Worm (Caenorhabditis elegans) whole organism, L3 larva: ENCODE results near the gene C03B1.3.

ENCODE experiments used
- ama-1 ChIP-seq: fragments of 150-350 bp; optimal IDR thresholded peaks from 2 replicates; lab custom pipeline; 2018
- ceh-82 ChIP-seq: fragments of 150-350 bp; optimal IDR thresholded peaks from 2 replicates; lab custom pipeline; 2014; ENCODE audit warnings: missing biosample characterization, missing genetic modification characterization
- elt-2 ChIP-seq: sonication (generic microtip); optimal IDR thresholded peaks from 2 replicates; lab custom pipeline; 2016; ENCODE audit warnings: missing genetic modification reagents, mild to moderate bottlenecking, missing genetic modification characterization, missing compliant biosample characterization
- eor-1 ChIP-seq, 2 experiments: fragments of 150-350 bp; optimal IDR thresholded peaks; 2 replicates each; lab custom pipeline; 2014 to 2018; ENCODE audit warnings: missing biosample characterization in 2 of 2, missing genetic modification characterization in 2 of 2
- fkh-10 ChIP-seq: sonication (generic microtip); optimal IDR thresholded peaks from 2 replicates; lab custom pipeline; 2017; ENCODE audit warnings: missing biosample characterization, missing genetic modification reagents, missing genetic modification characterization
- nhr-237 ChIP-seq: fragments of 150-350 bp; optimal IDR thresholded peaks from 2 replicates; lab custom pipeline; 2014; ENCODE audit warnings: missing biosample characterization, missing genetic modification characterization
- nhr-28 ChIP-seq: fragments of 150-350 bp; optimal IDR thresholded peaks from 2 replicates; lab custom pipeline; 2014; ENCODE audit warnings: missing biosample characterization, missing genetic modification characterization
- sea-2 ChIP-seq: fragments of 150-350 bp; sonication (generic microtip); optimal IDR thresholded peaks from 4 replicates; lab custom pipeline; 2014; ENCODE audit warnings: missing biosample characterization, missing genetic modification reagents, missing genetic modification characterization
- snpc-4 ChIP-seq: fragments of 150-350 bp; optimal IDR thresholded peaks from 2 replicates; lab custom pipeline; 2014; ENCODE audit warnings: missing biosample characterization, missing genetic modification characterization

ce11 chrX:6334602-6335001, 31.2 kb upstream of the C03B1.3 start:
- TF ChIP-seq ceh-82 (tag; lab: Kevin White, UChicago) (no peak), sea-2 (no peak), nhr-28 (tag; lab: Kevin White, UChicago) (no peak), fkh-10 (GFP tag; lab: Kevin White, UChicago) (no peak), eor-1 (tag; optimal IDR thresholded peaks at IDR 0.05; lab: Kevin White, UChicago) (no peak), nhr-237 (tag; lab: Kevin White, UChicago) (no peak), ama-1 (lab: Kevin White, UChicago) (no peak), elt-2 (tag; lab: Kevin White, UChicago) (no peak), snpc-4 (tag; lab: Kevin White, UChicago) (no peak)
